Fruit fly (Drosophila melanogaster) whole organism, wandering third instar larva: ENCODE results near the gene CG1999.
A peak's percentile ranks its signal among the peaks of the same experiment; 100 is the strongest.

ENCODE experiments used
- Abd-B ChIP-seq: fragments of >200 bp; optimal IDR thresholded peaks from 2 replicates; lab custom pipeline; 2017; ENCODE audit warnings: missing biosample characterization, missing genetic modification characterization
- CG32264 ChIP-seq: fragments of 200-800 bp; sonication (Bioruptor generic); optimal IDR thresholded peaks from 2 replicates; lab custom pipeline; 2016; ENCODE audit warnings: missing biosample characterization, missing genetic modification characterization
- HLH106 ChIP-seq: fragments of 200-800 bp; optimal IDR thresholded peaks from 3 replicates; lab custom pipeline; 2019; ENCODE audit warnings: missing biosample characterization, mild to moderate bottlenecking, missing genetic modification characterization, moderate library complexity
- Hr78 ChIP-seq: fragments of >200 bp; optimal IDR thresholded peaks from 2 replicates; lab custom pipeline; 2017; ENCODE audit warnings: missing biosample characterization, missing genetic modification characterization
- Hr83 ChIP-seq: fragments of 200-300 bp; sonication (Bioruptor generic); optimal IDR thresholded peaks from 2 replicates; lab custom pipeline; 2016; ENCODE audit warnings: missing biosample characterization, mild to moderate bottlenecking, missing genetic modification characterization, moderate library complexity; ENCODE audit not compliant: poor library complexity, severe bottlenecking
- OdsH ChIP-seq: fragments of 200-800 bp; sonication (Bioruptor generic); optimal IDR thresholded peaks from 2 replicates; lab custom pipeline; 2016; ENCODE audit warnings: missing biosample characterization, mild to moderate bottlenecking, missing genetic modification characterization
- br ChIP-seq: fragments of 200-800 bp; sonication (Bioruptor generic); optimal IDR thresholded peaks from 2 replicates; lab custom pipeline; 2016; ENCODE audit warnings: missing biosample characterization, missing genetic modification characterization
- brk ChIP-seq: fragments of 200-800 bp; sonication (Bioruptor generic); optimal IDR thresholded peaks from 2 replicates; lab custom pipeline; 2016; ENCODE audit warnings: missing biosample characterization, mild to moderate bottlenecking, missing genetic modification characterization
- dsf ChIP-seq: sonication (Bioruptor generic); optimal IDR thresholded peaks from 2 replicates; lab custom pipeline; 2016; ENCODE audit warnings: missing biosample characterization, missing genetic modification characterization, borderline replicate concordance
- h ChIP-seq: fragments of 200-800 bp; sonication (Bioruptor generic); optimal IDR thresholded peaks from 3 replicates; lab custom pipeline; 2016; ENCODE audit warnings: missing biosample characterization, mild to moderate bottlenecking, missing genetic modification characterization
- pan ChIP-seq: fragments of >200 bp; optimal IDR thresholded peaks from 2 replicates; lab custom pipeline; 2017
- psq ChIP-seq: fragments of 200-800 bp; sonication (Bioruptor generic); optimal IDR thresholded peaks from 3 replicates; lab custom pipeline; 2017; ENCODE audit warnings: missing biosample characterization, mild to moderate bottlenecking, missing genetic modification characterization, moderate library complexity
- sv ChIP-seq: fragments of 200-800 bp; sonication (Bioruptor generic); optimal IDR thresholded peaks from 3 replicates; lab custom pipeline; 2016; ENCODE audit warnings: missing biosample characterization, missing genetic modification characterization
- usp ChIP-seq: fragments of >200 bp; optimal IDR thresholded peaks from 2 replicates; lab custom pipeline; 2017; ENCODE audit warnings: missing biosample characterization, missing genetic modification characterization

DNA sequence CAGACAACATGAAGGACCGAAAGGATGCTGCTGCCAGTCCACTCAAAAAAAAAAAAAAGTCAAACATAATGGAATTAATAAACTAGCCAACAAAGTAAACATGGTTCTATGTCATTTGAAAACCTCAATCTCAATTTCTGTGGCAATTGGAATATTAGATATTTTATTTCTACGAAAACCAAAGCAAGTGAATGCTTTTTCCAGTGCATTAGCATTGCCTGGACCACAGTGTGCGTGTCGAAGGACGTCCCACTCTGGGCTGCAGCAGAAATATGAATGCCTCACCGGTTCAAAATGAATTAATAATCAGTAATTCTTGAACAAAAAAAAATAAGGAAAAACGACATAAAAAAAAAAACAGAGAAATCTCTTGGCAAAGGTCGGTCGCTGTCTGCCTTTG is 13.9 kb downstream of the CG1999 start:
- TF ChIP-seq dsf (no peak), brk (GFP tag; lab: Kevin White, UChicago) (no peak), Hr83 (GFP tag; lab: Kevin White, UChicago) (no peak), Hr78 (no peak), br (no peak), psq (no peak), pan (no peak), usp (GFP tag; lab: Kevin White, UChicago) (no peak), Abd-B (GFP tag; lab: Kevin White, UChicago) (no peak), h (GFP tag; lab: Kevin White, UChicago) (peak; percentile 16), CG32264 (GFP tag; lab: Kevin White, UChicago) (no peak), HLH106 (tag; lab: Kevin White, UChicago) (peak; percentile 8), OdsH (GFP tag; lab: Kevin White, UChicago) (no peak), sv (GFP tag; lab: Kevin White, UChicago) (no peak)
